Fruit fly (Drosophila melanogaster): ENCODE data around the gene CG4661.

Gene CG4661

DNA sequence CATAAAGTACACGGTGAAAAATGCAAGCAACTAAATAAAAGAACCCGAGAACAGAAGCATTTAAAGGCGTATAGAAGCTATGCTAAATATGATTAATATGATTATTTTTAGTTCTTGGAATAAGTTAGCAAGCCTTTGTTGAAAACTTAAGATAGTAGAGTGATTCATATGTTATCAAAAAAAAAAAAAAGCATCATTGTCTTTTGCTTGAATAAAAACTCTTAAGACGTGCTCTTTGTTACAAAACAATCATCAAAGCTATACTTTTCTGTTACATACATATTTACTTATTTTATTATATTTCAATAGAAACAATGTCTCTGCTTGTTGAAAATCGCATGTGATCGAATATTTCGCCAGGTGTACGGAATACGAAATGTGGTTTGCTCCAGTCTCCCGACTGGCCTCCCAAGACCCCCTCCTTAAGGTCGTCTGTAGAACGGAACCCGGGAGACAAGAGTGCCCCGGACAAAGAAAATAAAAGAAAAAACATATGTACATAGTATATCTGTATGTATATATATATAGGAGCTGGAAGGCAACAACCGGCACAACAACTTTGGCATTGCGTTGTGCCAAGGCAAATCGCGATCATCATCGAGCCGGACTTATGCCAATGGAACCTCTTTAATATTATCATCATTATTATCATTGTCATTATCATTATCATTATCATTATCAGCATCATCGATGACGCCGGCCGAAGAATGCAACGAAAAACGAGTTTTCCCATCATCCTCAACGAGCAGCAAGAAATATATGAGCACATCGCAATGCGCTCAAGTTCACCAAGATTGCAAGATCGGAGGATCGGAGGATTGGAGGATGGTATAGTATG is 34.0 kb upstream of the CG4661 start (continued):
- TF ChIP-seq CG6854 (GFP tag; optimal IDR thresholded peaks at IDR 0.05), result no peak
- peak; percentile 46 to 87 for TF ChIP-seq ss (GFP tag; optimal IDR thresholded peaks at IDR 0.05)
- no peak for TF ChIP-seq Eip93F (GFP tag; optimal IDR thresholded peaks at IDR 0.05)
- TF ChIP-seq CG3032 (tag; optimal IDR thresholded peaks at IDR 0.05), result peak; percentile 78
- no peak; the same call in 2 of the 3 replicates for TF ChIP-seq CG6163 (GFP tag; IDR thresholded peaks at IDR 0.05)
- peak; percentile 72 for TF ChIP-seq CG34406 (GFP tag; optimal IDR thresholded peaks at IDR 0.05)
- TF ChIP-seq CG8119 (GFP tag; IDR thresholded peaks at IDR 0.05), result peak; percentile 71
- peak; percentile 65 for TF ChIP-seq net (GFP tag; optimal IDR thresholded peaks at IDR 0.05)
- peak; percentile 57 for TF ChIP-seq Lpt (GFP tag; optimal IDR thresholded peaks at IDR 0.05)
- TF ChIP-seq acj6 (GFP tag; optimal IDR thresholded peaks at IDR 0.05), result peak; percentile 65
- TF ChIP-seq CG11762 (GFP tag; optimal IDR thresholded peaks at IDR 0.05; ENCODE audit: insufficient read depth), result peak; percentile 64
- peak; percentile 79 for TF ChIP-seq CG10631 (GFP tag; optimal IDR thresholded peaks at IDR 0.05)

dm6 chrX:12890826-12891175 is 33.3 kb upstream of the CG4661 start:
- TF ChIP-seq acj6 (GFP tag; optimal IDR thresholded peaks at IDR 0.05) (no peak), Eip78C (GFP tag) (no peak), CG6808 (GFP tag; optimal IDR thresholded peaks at IDR 0.05) (no peak), Hr4 (GFP tag; optimal IDR thresholded peaks at IDR 0.05) (no peak), dsx (GFP tag; optimal IDR thresholded peaks at IDR 0.05; ENCODE audit: poor library complexity, severe bottlenecking) (no peak), esn (GFP tag; optimal IDR thresholded peaks at IDR 0.05) (no peak), CG6163 (GFP tag; IDR thresholded peaks at IDR 0.05) (peak; percentile 20; the same call in 1 of the 3 replicates), topi (GFP tag; optimal IDR thresholded peaks at IDR 0.05) (no peak), fkh (GFP tag; optimal IDR thresholded peaks at IDR 0.05) (peak; percentile 20), Sox15 (GFP tag; optimal IDR thresholded peaks at IDR 0.05) (no peak), CG1621 (tag; optimal IDR thresholded peaks at IDR 0.05) (no peak), CG8632 (GFP tag; optimal IDR thresholded peaks at IDR 0.05) (no peak), Smox (GFP tag; optimal IDR thresholded peaks at IDR 0.05) (no peak), CG3032 (tag; optimal IDR thresholded peaks at IDR 0.05) (peak; percentile 10), Blimp-1 (GFP tag; optimal IDR thresholded peaks at IDR 0.05) (no peak), CG9139 (GFP tag; optimal IDR thresholded peaks at IDR 0.05) (no peak), cyc (GFP tag; optimal IDR thresholded peaks at IDR 0.05) (no peak), fd85E (GFP tag; optimal IDR thresholded peaks at IDR 0.05) (no peak), net (GFP tag; optimal IDR thresholded peaks at IDR 0.05) (no peak), achi (GFP tag; optimal IDR thresholded peaks at IDR 0.05) (no peak), Ets21C (GFP tag; optimal IDR thresholded peaks at IDR 0.05) (no peak), Eip93F (GFP tag; optimal IDR thresholded peaks at IDR 0.05) (no peak), Hr39 (GFP tag; optimal IDR thresholded peaks at IDR 0.05) (no peak), CG7368 (GFP tag; optimal IDR thresholded peaks at IDR 0.05) (no peak), salr (GFP tag; optimal IDR thresholded peaks at IDR 0.05) (no peak), eg (GFP tag; IDR thresholded peaks at IDR 0.05) (peak; percentile 40; the same call in 1 of the 3 replicates), CG31627 (GFP tag; optimal IDR thresholded peaks at IDR 0.05) (no peak), CG3919 (GFP tag; optimal IDR thresholded peaks at IDR 0.05) (no peak), Gug (GFP tag; IDR thresholded peaks at IDR 0.05) (0 out of 2 replicates have a peak, but pooled peaks have one; percentile 9), OdsH (GFP tag; optimal IDR thresholded peaks at IDR 0.05) (no peak), lz (GFP tag; optimal IDR thresholded peaks at IDR 0.05) (no peak), CG11762 (GFP tag; optimal IDR thresholded peaks at IDR 0.05; ENCODE audit: insufficient read depth) (no peak), Met (GFP tag; optimal IDR thresholded peaks at IDR 0.05) (no peak), Hr38 (GFP tag; optimal IDR thresholded peaks at IDR 0.05) (no peak), vri (GFP tag; optimal IDR thresholded peaks at IDR 0.05) (peak; percentile 73), svp (GFP tag) (peak; percentile 64), pdm3 (GFP tag; optimal IDR thresholded peaks at IDR 0.05) (no peak), CG4318 (GFP tag; optimal IDR thresholded peaks at IDR 0.05) (no peak), CG8319 (GFP tag; optimal IDR thresholded peaks at IDR 0.05) (no peak), Lpt (GFP tag; optimal IDR thresholded peaks at IDR 0.05) (no peak)

All from whole organism, prepupa.